Worm (Caenorhabditis elegans): ENCODE results near the gene Y75B8A.6.

DNA sequence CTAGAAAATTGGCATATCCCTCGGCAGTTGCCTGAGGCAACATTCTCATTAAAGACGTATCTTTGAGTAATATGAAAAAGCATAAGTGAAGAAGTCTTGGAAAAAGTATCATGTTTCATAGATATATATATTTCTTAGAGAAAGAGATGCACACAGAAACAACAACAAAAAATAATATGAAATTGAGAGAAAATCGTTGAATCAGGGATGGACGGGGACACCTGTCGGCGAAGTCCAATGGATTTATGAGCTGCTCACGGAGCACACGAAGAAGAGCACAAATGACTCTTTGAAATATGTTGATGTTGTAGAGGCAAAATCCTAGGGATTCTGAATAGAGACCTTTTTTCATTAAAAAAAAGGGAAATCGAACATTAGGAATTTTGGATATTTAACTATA lies 9.0 kb downstream of the Y75B8A.6 start:
- TF ChIP-seq nhr-12 (tag; optimal IDR thresholded peaks at IDR 0.05) = no peak
- TF ChIP-seq ztf-11 (tag; optimal IDR thresholded peaks at IDR 0.05) = no peak
- no peak for TF ChIP-seq ceh-82 (tag; optimal IDR thresholded peaks at IDR 0.05)
- peak; percentile 18 for TF ChIP-seq F13H6.1 (tag; optimal IDR thresholded peaks at IDR 0.05)
- TF ChIP-seq sem-4 (tag; optimal IDR thresholded peaks at IDR 0.05) = no peak
